Worm (Caenorhabditis elegans) whole organism, early embryonic: ENCODE data around the gene lro-1.

Experiments
- B0310.2 ChIP-seq: sonication (generic microtip); optimal IDR thresholded peaks from 2 replicates; lab custom pipeline; 2016; ENCODE audit warnings: mild to moderate bottlenecking, missing genetic modification characterization, missing compliant biosample characterization
- F13C5.2 ChIP-seq: sonication (generic microtip); optimal IDR thresholded peaks from 2 replicates; lab custom pipeline; 2017; ENCODE audit warnings: mild to moderate bottlenecking, missing genetic modification characterization, inconsistent platforms, missing compliant biosample characterization
- ama-1 ChIP-seq: fragments of 150-350 bp; optimal IDR thresholded peaks from 2 replicates; lab custom pipeline; 2014
- flt-1 ChIP-seq: fragments of 200-800 bp; sonication (Bioruptor generic); IDR thresholded peaks from 2 replicates; pipeline ENCODE4 v1.3.6; 2022; ENCODE audit warnings: missing genetic modification characterization, missing compliant biosample characterization
- hmg-4 ChIP-seq: fragments of 200-800 bp; sonication (Bioruptor generic); optimal IDR thresholded peaks from 2 replicates; lab custom pipeline; 2018; ENCODE audit warnings: mild to moderate bottlenecking, missing genetic modification characterization, missing compliant biosample characterization
- hnd-1 ChIP-seq: sonication (generic microtip); optimal IDR thresholded peaks from 2 replicates; lab custom pipeline; 2016; ENCODE audit warnings: missing genetic modification characterization, missing compliant biosample characterization
- pes-1 ChIP-seq: fragments of 200-800 bp; sonication (Bioruptor generic); IDR thresholded peaks from 2 replicates; pipeline ENCODE4 v1.3.6; 2022; ENCODE audit warnings: missing genetic modification reagents, missing genetic modification characterization, missing compliant biosample characterization
- scrt-1 ChIP-seq: fragments of 200-800 bp; sonication (Bioruptor generic); IDR thresholded peaks from 2 replicates; pipeline ENCODE4 v1.3.6; 2022; ENCODE audit warnings: missing genetic modification characterization, missing compliant biosample characterization
- tbx-11 ChIP-seq: fragments of 200-800 bp; sonication (Bioruptor generic); IDR thresholded peaks from 2 replicates; pipeline ENCODE4 v1.3.6; 2022; ENCODE audit warnings: missing genetic modification characterization, missing compliant biosample characterization
- tbx-37 ChIP-seq: fragments of 200-800 bp; sonication (Bioruptor generic); conservative IDR thresholded peaks from 2 replicates; pipeline ENCODE4 v1.3.6; 2022; ENCODE audit warnings: missing genetic modification reagents, missing genetic modification characterization, missing compliant biosample characterization
- tra-4 ChIP-seq: sonication (generic microtip); optimal IDR thresholded peaks from 2 replicates; lab custom pipeline; 2017; ENCODE audit warnings: missing genetic modification characterization, missing compliant biosample characterization

- TF ChIP-seq hmg-4 (GFP tag; lab: Kevin White, UChicago) = no peak
- no peak for TF ChIP-seq tra-4 (tag; lab: Kevin White, UChicago)
- no peak for TF ChIP-seq flt-1
- no peak for TF ChIP-seq ama-1 (lab: Kevin White, UChicago)
- no peak for TF ChIP-seq F13C5.2 (tag; lab: Kevin White, UChicago)
- no peak for TF ChIP-seq tbx-11 (GFP tag; lab: Robert Waterston, UW)
- no peak for TF ChIP-seq tbx-37 (GFP tag; lab: Robert Waterston, UW)
- no peak for TF ChIP-seq pes-1 (GFP tag; lab: Robert Waterston, UW)
- no peak for TF ChIP-seq B0310.2 (tag; lab: Kevin White, UChicago)
- TF ChIP-seq hnd-1 (tag; lab: Kevin White, UChicago) = no peak
- no peak for TF ChIP-seq scrt-1 (GFP tag; lab: Robert Waterston, UW)
Measured at ce11 chrX:6318803-6319202, 46.9 kb downstream of the lro-1 start.
